Worm (Caenorhabditis elegans) whole organism, young adult: Measurements from ENCODE around the gene C54C6.4.

Experiments used
- F57A8.1 ChIP-seq: fragments of 200-800 bp; sonication (Bioruptor generic); optimal IDR thresholded peaks from 2 replicates; lab custom pipeline; 2018; ENCODE audit warnings: mild to moderate bottlenecking, missing genetic modification characterization, moderate library complexity, missing compliant biosample characterization
- ama-1 ChIP-seq, 3 experiments: fragments of 150-350 bp in 1 of 3; sonication (generic microtip) in 2 of 3; optimal IDR thresholded peaks; 2 replicates each; lab custom pipeline; 2014 to 2018; ENCODE audit warnings: missing biosample characterization in 2 of 3, missing genetic modification characterization in 2 of 3, missing genetic modification reagents in 2 of 3
- ccch-3 ChIP-seq: fragments of 200-800 bp; sonication (Bioruptor generic); optimal IDR thresholded peaks from 2 replicates; lab custom pipeline; 2018; ENCODE audit warnings: mild to moderate bottlenecking, missing genetic modification characterization, missing compliant biosample characterization
- dox-1 ChIP-seq: fragments of 200-800 bp; sonication (Bioruptor generic); IDR thresholded peaks from 2 replicates; pipeline ENCODE4 v1.3.6; 2022; ENCODE audit warnings: missing genetic modification reagents, missing genetic modification characterization, missing compliant biosample characterization
- efl-1 ChIP-seq: fragments of 150-350 bp; optimal IDR thresholded peaks from 2 replicates; lab custom pipeline; 2014; ENCODE audit warnings: missing biosample characterization, missing genetic modification reagents, missing genetic modification characterization
- egl-18 ChIP-seq: fragments of 200-800 bp; sonication (Bioruptor generic); IDR thresholded peaks from 2 replicates; pipeline ENCODE4 v1.3.6; 2022; ENCODE audit warnings: missing genetic modification reagents, missing genetic modification characterization, missing compliant biosample characterization
- hmg-20 ChIP-seq: fragments of 200-800 bp; sonication (Bioruptor generic); IDR thresholded peaks from 2 replicates; pipeline ENCODE4 v1.3.6; 2022; ENCODE audit warnings: missing genetic modification reagents, missing genetic modification characterization, missing compliant biosample characterization
- mel-28 ChIP-seq: sonication (generic microtip); optimal IDR thresholded peaks from 2 replicates; lab custom pipeline; 2016; ENCODE audit warnings: borderline replicate concordance, mild to moderate bottlenecking, missing genetic modification characterization, missing compliant biosample characterization
- snpc-4 ChIP-seq, 5 experiments: fragments of 150-350 bp in 1 of 5; sonication (generic microtip) in 4 of 5; optimal IDR thresholded peaks; 2 replicates each; lab custom pipeline; 2014 to 2018; ENCODE audit warnings: missing genetic modification characterization in 5 of 5, missing biosample characterization in 3 of 5, antibody characterized with exemption in 2 of 5, mild to moderate bottlenecking in 2 of 5, missing compliant biosample characterization in 2 of 5, missing genotype in 2 of 5, moderate library complexity in 2 of 5, missing genetic modification reagents in 1 of 5
- zim-3 ChIP-seq: sonication (generic microtip); optimal IDR thresholded peaks from 2 replicates; lab custom pipeline; 2017; ENCODE audit warnings: mild to moderate bottlenecking, missing genetic modification characterization, moderate library complexity, missing compliant biosample characterization
- ztf-3 ChIP-seq: fragments of 200-800 bp; sonication (Bioruptor generic); optimal IDR thresholded peaks from 2 replicates; lab custom pipeline; 2018; ENCODE audit warnings: mild to moderate bottlenecking, missing genetic modification characterization, missing compliant biosample characterization

DNA sequence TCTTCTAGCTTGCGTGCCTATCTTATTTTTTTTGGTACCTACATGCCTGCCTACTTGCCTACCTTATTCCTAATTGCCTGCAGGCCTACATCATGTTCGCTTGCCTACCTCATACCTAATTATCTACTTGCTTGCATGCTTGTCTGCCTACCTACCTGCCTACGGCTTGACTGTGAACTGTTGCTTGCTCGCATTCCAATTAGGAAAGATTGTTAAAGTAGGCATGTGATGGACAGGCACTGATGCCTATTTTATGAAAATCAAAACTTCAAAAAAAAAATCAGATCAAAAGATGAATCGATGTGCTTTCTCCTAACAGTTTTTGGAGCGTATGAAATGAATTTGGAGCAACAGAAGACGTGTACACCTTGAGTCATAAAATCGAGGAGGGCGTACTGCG is 3.1 kb upstream of the C54C6.4 start:
- TF ChIP-seq efl-1 (GFP tag; lab: Kevin White, UChicago) (no peak), snpc-4 (GFP tag; optimal IDR thresholded peaks at IDR 0.05; lab: Kevin White, UChicago) (no peak), snpc-4 (tag; optimal IDR thresholded peaks at IDR 0.05; lab: Kevin White, UChicago) (no peak), mel-28 (tag; lab: Kevin White, UChicago) (no peak), zim-3 (tag; lab: Kevin White, UChicago) (no peak), ama-1 (optimal IDR thresholded peaks at IDR 0.05; lab: Kevin White, UChicago) (no peak), ama-1 (GFP tag; optimal IDR thresholded peaks at IDR 0.05; lab: Kevin White, UChicago) (no peak), F57A8.1 (GFP tag; lab: Kevin White, UChicago) (no peak), hmg-20 (GFP tag; lab: Robert Waterston, UW) (no peak), dox-1 (no peak), egl-18 (GFP tag; lab: Robert Waterston, UW) (no peak), ccch-3 (GFP tag; lab: Kevin White, UChicago) (no peak), ztf-3 (GFP tag; lab: Kevin White, UChicago) (no peak)
